Worm (Caenorhabditis elegans): ENCODE results near the gene C24A8.5.

C24A8.5 gene

DNA sequence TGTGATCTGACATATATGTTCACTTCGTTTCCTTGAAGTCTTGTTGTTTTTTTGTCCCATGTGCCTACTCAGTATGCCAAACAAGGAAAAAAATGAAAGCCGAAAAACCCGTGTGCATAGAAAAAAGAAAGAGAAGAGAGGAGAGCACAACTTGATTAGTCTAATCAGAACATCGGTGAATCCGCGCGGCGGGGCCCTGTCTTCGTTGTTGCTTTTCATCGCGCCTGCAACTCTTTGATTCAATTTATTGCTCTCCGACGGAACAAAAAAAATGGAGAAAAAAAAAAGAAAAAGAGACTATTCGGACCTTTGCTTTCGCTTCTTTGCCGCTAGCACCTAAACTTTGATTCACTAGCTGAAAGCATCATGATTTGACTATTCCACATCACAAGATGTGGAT lies 13.8 kb downstream of the C24A8.5 start:
- TF ChIP-seq F13C5.2 (tag; optimal IDR thresholded peaks at IDR 0.05) (no peak), B0310.2 (tag; optimal IDR thresholded peaks at IDR 0.05) (no peak), tbx-37 (GFP tag; conservative IDR thresholded peaks at IDR 0.05) (no peak)

DNA sequence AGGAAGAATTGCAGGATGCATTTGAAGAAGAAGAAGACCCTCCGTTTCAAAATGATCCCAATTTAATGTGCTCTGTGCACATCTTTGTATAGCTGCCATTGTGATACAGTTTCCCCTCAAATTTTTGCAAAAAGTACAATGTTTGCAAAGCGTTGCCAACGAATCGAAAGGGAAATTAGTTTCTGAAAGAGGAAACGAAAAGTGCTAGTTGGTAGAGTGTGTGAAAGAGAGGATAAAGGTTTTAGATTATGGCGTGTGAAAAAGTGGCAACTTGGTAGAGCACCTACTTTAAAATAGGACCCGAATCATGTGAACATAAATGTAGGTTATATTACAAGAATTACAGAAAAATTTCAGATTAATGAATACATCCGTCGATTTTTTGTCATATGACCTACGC lies 17.0 kb downstream of the C24A8.5 start, which contains the start of gene C52B9.8:
TSS of gene C52B9.8 (minus strand) at position 101 of the 400 bp plus-strand sequence.
- no peak for TF ChIP-seq hmg-4 (GFP tag; optimal IDR thresholded peaks at IDR 0.05)
- no peak for TF ChIP-seq flt-1 (GFP tag; IDR thresholded peaks at IDR 0.05)
- TF ChIP-seq tra-4 (tag; optimal IDR thresholded peaks at IDR 0.05), result no peak
- no peak for TF ChIP-seq ets-7 (tag; optimal IDR thresholded peaks at IDR 0.05)

DNA sequence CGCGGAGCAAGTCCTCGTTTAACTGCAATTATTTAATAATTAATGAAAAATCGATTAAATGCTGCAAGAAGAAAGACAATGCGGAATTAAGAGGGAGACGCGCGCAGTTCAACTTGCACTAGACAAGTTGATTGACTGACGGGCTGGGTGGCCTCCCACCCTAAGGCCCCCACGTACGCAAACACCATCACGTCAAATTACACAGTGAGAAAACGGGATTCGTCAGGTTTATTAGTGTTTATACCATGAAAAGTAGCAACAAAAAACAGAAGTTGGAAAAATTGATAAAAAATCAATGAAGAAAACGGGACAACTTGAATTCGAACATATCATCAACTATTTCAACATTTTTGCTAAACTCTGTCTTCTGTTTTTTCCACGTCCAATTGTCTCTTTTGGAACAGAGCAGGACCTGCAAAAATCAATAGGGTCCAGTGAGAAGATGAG lies 21.1 kb downstream of the C24A8.5 start:
- peak; percentile 36; the same call in 1 of the 2 replicates for TF ChIP-seq tbx-37 (GFP tag; conservative IDR thresholded peaks at IDR 0.05)
- no peak for TF ChIP-seq ets-7 (tag; optimal IDR thresholded peaks at IDR 0.05)
- peak; percentile 12 for TF ChIP-seq ceh-36 (tag; optimal IDR thresholded peaks at IDR 0.05)
- TF ChIP-seq F13C5.2 (tag; optimal IDR thresholded peaks at IDR 0.05), result no peak
- no peak for TF ChIP-seq pes-1 (GFP tag; IDR thresholded peaks at IDR 0.05)

DNA sequence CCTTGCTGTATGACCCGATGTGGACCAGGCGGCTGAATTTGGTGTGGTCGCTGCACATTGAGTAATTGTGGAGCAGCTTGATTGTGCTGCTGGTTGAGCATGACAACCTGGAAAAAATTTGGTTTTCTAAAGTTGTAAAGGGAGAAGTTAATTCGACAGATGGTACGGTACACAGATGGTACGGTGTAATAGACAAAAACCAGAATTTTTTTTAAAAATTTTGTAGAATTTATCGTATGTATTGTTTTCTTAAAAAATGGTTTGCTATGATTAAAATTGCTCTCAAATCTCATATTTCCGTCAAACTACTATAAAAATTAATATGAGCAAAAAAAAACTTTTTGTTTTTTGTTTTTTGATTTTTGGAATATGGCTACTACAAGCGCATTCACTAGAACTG lies 21.9 kb downstream of the C24A8.5 start, which contains the start of gene pqn-15:
TSS of gene pqn-15 (minus strand) at position 101 of the 400 bp plus-strand sequence.
- TF ChIP-seq F13C5.2 (tag; optimal IDR thresholded peaks at IDR 0.05), result no peak
- TF ChIP-seq ets-7 (tag; optimal IDR thresholded peaks at IDR 0.05), result no peak
- no peak for TF ChIP-seq hmg-4 (GFP tag; optimal IDR thresholded peaks at IDR 0.05)
- no peak for TF ChIP-seq pes-1 (GFP tag; IDR thresholded peaks at IDR 0.05)
- TF ChIP-seq ceh-13 (GFP tag; optimal IDR thresholded peaks at IDR 0.05), result no peak
- no peak for TF ChIP-seq ceh-36 (tag; optimal IDR thresholded peaks at IDR 0.05)
- no peak for TF ChIP-seq aly-1 (tag; optimal IDR thresholded peaks at IDR 0.05)
- no peak for TF ChIP-seq hnd-1 (tag; optimal IDR thresholded peaks at IDR 0.05)
- TF ChIP-seq tbx-11 (GFP tag; IDR thresholded peaks at IDR 0.05), result no peak
- TF ChIP-seq scrt-1 (GFP tag; IDR thresholded peaks at IDR 0.05), result no peak
- TF ChIP-seq flt-1 (GFP tag; IDR thresholded peaks at IDR 0.05), result no peak
- no peak for TF ChIP-seq tbx-37 (GFP tag; conservative IDR thresholded peaks at IDR 0.05)
- no peak for TF ChIP-seq B0310.2 (tag; optimal IDR thresholded peaks at IDR 0.05)
- no peak for TF ChIP-seq sea-1 (GFP tag; conservative IDR thresholded peaks at IDR 0.05)
- TF ChIP-seq ama-1 (optimal IDR thresholded peaks at IDR 0.05), result no peak
- TF ChIP-seq tra-4 (tag; optimal IDR thresholded peaks at IDR 0.05), result no peak
- TF ChIP-seq hmbx-1 (tag; optimal IDR thresholded peaks at IDR 0.05), result no peak

DNA sequence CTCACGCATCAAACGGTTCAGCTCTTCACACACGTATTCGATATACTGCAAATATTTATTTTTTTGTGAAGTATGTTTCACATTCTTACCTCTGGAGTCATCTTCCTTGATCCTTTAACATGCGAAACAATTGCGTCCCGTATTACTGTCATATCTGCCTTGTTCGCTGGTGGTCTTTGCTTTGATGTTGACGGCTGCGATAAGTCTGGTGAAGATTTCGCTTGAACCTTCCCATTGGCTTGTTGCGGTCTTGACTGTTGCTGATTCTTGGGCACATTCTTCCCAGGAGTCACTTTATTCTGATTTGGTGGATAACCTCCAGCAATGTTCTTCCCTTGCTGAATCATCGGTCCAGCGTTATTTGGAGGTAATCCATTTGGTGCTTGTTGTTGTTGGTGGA lies 25.5 kb downstream of the C24A8.5 start:
- no peak for TF ChIP-seq tbx-37 (GFP tag; conservative IDR thresholded peaks at IDR 0.05)
- TF ChIP-seq F13C5.2 (tag; optimal IDR thresholded peaks at IDR 0.05), result no peak
- TF ChIP-seq sea-1 (GFP tag; conservative IDR thresholded peaks at IDR 0.05), result no peak
- TF ChIP-seq ama-1 (optimal IDR thresholded peaks at IDR 0.05), result no peak
- no peak for TF ChIP-seq hmbx-1 (tag; optimal IDR thresholded peaks at IDR 0.05)
- TF ChIP-seq B0310.2 (tag; optimal IDR thresholded peaks at IDR 0.05), result no peak
- TF ChIP-seq scrt-1 (GFP tag; IDR thresholded peaks at IDR 0.05), result no peak
- no peak for TF ChIP-seq tra-4 (tag; optimal IDR thresholded peaks at IDR 0.05)
- TF ChIP-seq ceh-13 (GFP tag; optimal IDR thresholded peaks at IDR 0.05), result no peak
- no peak for TF ChIP-seq tbx-11 (GFP tag; IDR thresholded peaks at IDR 0.05)
- TF ChIP-seq flt-1 (GFP tag; IDR thresholded peaks at IDR 0.05), result no peak
- TF ChIP-seq hmg-4 (GFP tag; optimal IDR thresholded peaks at IDR 0.05), result no peak
- TF ChIP-seq ceh-36 (tag; optimal IDR thresholded peaks at IDR 0.05), result no peak
- TF ChIP-seq hnd-1 (tag; optimal IDR thresholded peaks at IDR 0.05), result no peak
- no peak for TF ChIP-seq ets-7 (tag; optimal IDR thresholded peaks at IDR 0.05)

DNA sequence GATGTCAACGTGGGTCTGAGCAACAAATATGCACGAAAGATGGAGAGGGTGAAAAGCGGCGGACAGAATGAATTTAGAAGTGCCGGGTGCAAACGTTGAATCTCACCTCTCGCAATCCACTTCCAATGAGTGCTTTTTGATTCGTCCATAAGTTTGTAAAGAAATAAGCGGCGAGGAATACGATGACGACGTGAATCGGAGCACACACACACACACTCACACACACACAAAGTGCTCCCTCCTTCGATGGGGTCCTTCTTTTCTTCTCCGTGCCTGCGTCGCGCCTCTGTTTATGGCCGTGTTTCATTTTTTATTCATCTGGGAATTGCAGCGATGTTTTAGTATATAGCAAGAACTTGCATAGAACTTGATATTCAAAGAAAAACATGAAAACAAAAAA lies 31.3 kb downstream of the C24A8.5 start, which contains the start of gene paf-2:
TSS of gene paf-2 (minus strand) at position 290 of the 400 bp plus-strand sequence.
- TF ChIP-seq pes-1 (GFP tag; IDR thresholded peaks at IDR 0.05) (no peak), tbx-37 (GFP tag; conservative IDR thresholded peaks at IDR 0.05) (no peak), flt-1 (GFP tag; IDR thresholded peaks at IDR 0.05) (no peak), hmbx-1 (tag; optimal IDR thresholded peaks at IDR 0.05) (no peak), tbx-11 (GFP tag; IDR thresholded peaks at IDR 0.05) (no peak), hnd-1 (tag; optimal IDR thresholded peaks at IDR 0.05) (no peak), aly-1 (tag; optimal IDR thresholded peaks at IDR 0.05) (no peak), ceh-13 (GFP tag; optimal IDR thresholded peaks at IDR 0.05) (no peak), scrt-1 (GFP tag; IDR thresholded peaks at IDR 0.05) (no peak), tra-4 (tag; optimal IDR thresholded peaks at IDR 0.05) (no peak), ama-1 (optimal IDR thresholded peaks at IDR 0.05) (no peak), ets-7 (tag; optimal IDR thresholded peaks at IDR 0.05) (no peak), B0310.2 (tag; optimal IDR thresholded peaks at IDR 0.05) (no peak), sea-1 (GFP tag; conservative IDR thresholded peaks at IDR 0.05) (no peak)

DNA sequence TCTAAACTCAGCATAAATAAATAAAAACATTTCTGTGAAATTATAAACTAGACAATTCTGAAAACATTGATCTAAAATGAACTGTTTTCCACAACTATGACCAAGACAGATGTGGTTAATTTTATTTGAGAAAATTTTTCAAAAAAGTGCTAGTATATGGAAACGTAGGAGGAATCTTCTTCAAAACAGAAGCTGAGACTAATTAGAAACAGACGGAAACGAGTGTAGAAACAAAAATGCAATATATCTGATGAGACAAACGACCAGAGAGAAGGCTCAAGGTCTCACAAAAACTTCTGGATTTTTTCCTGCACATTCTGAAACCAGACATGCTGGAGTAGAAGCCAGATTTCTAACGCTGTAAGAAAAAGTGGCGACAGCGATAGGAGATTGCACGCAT lies 32.8 kb downstream of the C24A8.5 start:
- no peak for TF ChIP-seq B0310.2 (tag; optimal IDR thresholded peaks at IDR 0.05)
- no peak for TF ChIP-seq tbx-37 (GFP tag; conservative IDR thresholded peaks at IDR 0.05)
- TF ChIP-seq sea-1 (GFP tag; conservative IDR thresholded peaks at IDR 0.05), result no peak
- TF ChIP-seq hmg-4 (GFP tag; optimal IDR thresholded peaks at IDR 0.05), result no peak

DNA sequence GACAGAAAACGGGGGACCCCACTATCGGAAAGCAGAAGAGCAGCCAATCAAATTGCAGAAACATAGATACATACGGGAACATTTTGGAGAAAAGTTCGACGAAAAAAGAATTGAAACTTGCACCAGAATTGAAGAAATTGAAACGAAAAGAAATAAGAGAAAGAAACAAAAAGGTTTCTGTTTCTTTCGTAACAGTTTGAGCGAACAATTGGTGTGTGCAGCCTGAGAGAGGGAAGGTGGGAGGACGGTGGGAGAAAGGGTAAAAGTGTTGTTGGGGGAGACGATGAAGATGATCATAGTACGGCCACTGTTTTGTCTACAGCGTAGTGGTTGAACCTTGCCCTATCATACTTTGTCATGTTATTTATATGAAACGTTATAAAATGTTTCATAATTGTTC lies 33.8 kb downstream of the C24A8.5 start:
- TF ChIP-seq ceh-36 (tag; optimal IDR thresholded peaks at IDR 0.05) (no peak), scrt-1 (GFP tag; IDR thresholded peaks at IDR 0.05) (no peak), ceh-13 (GFP tag; optimal IDR thresholded peaks at IDR 0.05) (no peak), F13C5.2 (tag; optimal IDR thresholded peaks at IDR 0.05) (no peak), tbx-37 (GFP tag; conservative IDR thresholded peaks at IDR 0.05) (no peak), flt-1 (GFP tag; IDR thresholded peaks at IDR 0.05) (no peak), hmbx-1 (tag; optimal IDR thresholded peaks at IDR 0.05) (no peak), pes-1 (GFP tag; IDR thresholded peaks at IDR 0.05) (no peak), tbx-11 (GFP tag; IDR thresholded peaks at IDR 0.05) (no peak), ama-1 (optimal IDR thresholded peaks at IDR 0.05) (no peak), tra-4 (tag; optimal IDR thresholded peaks at IDR 0.05) (no peak), hnd-1 (tag; optimal IDR thresholded peaks at IDR 0.05) (no peak), hmg-4 (GFP tag; optimal IDR thresholded peaks at IDR 0.05) (no peak), sea-1 (GFP tag; conservative IDR thresholded peaks at IDR 0.05) (no peak), aly-1 (tag; optimal IDR thresholded peaks at IDR 0.05) (no peak)

All from whole organism, early embryonic.